Worm (Caenorhabditis elegans) whole organism, L1 larva: ENCODE measurements around the gene nhr-80.

Experiments
- F16B12.6 ChIP-seq: fragments of 150-350 bp; optimal IDR thresholded peaks from 2 replicates; lab custom pipeline; 2014; ENCODE audit warnings: missing biosample characterization, missing genetic modification characterization
- nhr-237 ChIP-seq: fragments of 150-350 bp; optimal IDR thresholded peaks from 2 replicates; lab custom pipeline; 2014; ENCODE audit warnings: missing biosample characterization, missing genetic modification characterization
- sox-4 ChIP-seq: sonication (generic microtip); optimal IDR thresholded peaks from 2 replicates; lab custom pipeline; 2016; ENCODE audit warnings: missing genetic modification characterization, missing compliant biosample characterization

DNA sequence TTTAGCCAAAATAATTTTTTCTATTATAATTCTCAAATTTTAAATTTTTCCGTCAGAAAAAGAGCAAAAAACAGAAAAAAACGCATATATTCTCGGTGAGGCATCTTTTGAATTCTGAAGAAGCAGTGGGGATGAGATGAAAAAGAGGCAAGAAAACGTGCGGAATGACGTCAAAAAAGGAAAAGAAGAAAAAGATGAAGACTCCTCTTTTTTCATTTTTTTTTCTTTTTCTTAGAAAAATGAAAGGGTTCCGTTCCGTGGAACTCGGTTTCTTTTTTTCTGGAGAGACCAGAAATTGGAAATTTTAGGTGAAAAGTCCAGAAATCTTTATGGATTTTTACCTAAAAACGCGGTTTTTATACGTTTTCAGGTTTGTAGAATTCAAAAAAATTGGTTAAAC, 15.7 kb upstream of the nhr-80 start:
- no peak for TF ChIP-seq nhr-237
- no peak for TF ChIP-seq F16B12.6 (tag; lab: Kevin White, UChicago)
- TF ChIP-seq sox-4 = peak; percentile 26
